Worm (Caenorhabditis elegans) whole organism, early embryonic: ENCODE data around the gene Y57G11B.8.

Experiments used
- B0310.2 ChIP-seq: sonication (generic microtip); optimal IDR thresholded peaks from 2 replicates; lab custom pipeline; 2016; ENCODE audit warnings: mild to moderate bottlenecking, missing genetic modification characterization, missing compliant biosample characterization
- aly-1 ChIP-seq: sonication (generic microtip); optimal IDR thresholded peaks from 2 replicates; lab custom pipeline; 2016; ENCODE audit warnings: missing genetic modification characterization, missing compliant biosample characterization
- ama-1 ChIP-seq: fragments of 150-350 bp; optimal IDR thresholded peaks from 2 replicates; lab custom pipeline; 2014
- ceh-13 ChIP-seq: fragments of 200-800 bp; sonication (Bioruptor generic); optimal IDR thresholded peaks from 2 replicates; lab custom pipeline; 2018; ENCODE audit warnings: mild to moderate bottlenecking, missing genetic modification characterization, missing compliant biosample characterization
- ceh-36 ChIP-seq: sonication (generic microtip); optimal IDR thresholded peaks from 2 replicates; lab custom pipeline; 2016; ENCODE audit warnings: missing genetic modification characterization, inconsistent platforms, missing compliant biosample characterization
- ets-7 ChIP-seq: sonication (generic microtip); optimal IDR thresholded peaks from 2 replicates; lab custom pipeline; 2016; ENCODE audit warnings: missing genotype, missing genetic modification characterization, missing compliant biosample characterization
- tbx-11 ChIP-seq: fragments of 200-800 bp; sonication (Bioruptor generic); IDR thresholded peaks from 2 replicates; pipeline ENCODE4 v1.3.6; 2022; ENCODE audit warnings: missing genetic modification characterization, missing compliant biosample characterization

- TF ChIP-seq ama-1 (no peak), ets-7 (tag; lab: Kevin White, UChicago) (no peak), aly-1 (no peak), tbx-11 (GFP tag; lab: Robert Waterston, UW) (no peak), B0310.2 (no peak), ceh-13 (GFP tag; lab: Kevin White, UChicago) (no peak), ceh-36 (tag; lab: Kevin White, UChicago) (no peak)
Measured at ce11 chrIV:14599321-14599720, 20.8 kb upstream of the Y57G11B.8 start.
